Fruit fly (Drosophila melanogaster) ovary, adult (tissue): ENCODE data around the gene zye.

Experiments used
- CG17801 ChIP-seq: fragments of 200-800 bp; optimal IDR thresholded peaks from 2 replicates; lab custom pipeline; 2019; ENCODE audit warnings: missing biosample characterization, mild to moderate bottlenecking, missing genetic modification characterization, moderate library complexity; ENCODE audit not compliant: partially characterized antibody

Gene zye

DNA sequence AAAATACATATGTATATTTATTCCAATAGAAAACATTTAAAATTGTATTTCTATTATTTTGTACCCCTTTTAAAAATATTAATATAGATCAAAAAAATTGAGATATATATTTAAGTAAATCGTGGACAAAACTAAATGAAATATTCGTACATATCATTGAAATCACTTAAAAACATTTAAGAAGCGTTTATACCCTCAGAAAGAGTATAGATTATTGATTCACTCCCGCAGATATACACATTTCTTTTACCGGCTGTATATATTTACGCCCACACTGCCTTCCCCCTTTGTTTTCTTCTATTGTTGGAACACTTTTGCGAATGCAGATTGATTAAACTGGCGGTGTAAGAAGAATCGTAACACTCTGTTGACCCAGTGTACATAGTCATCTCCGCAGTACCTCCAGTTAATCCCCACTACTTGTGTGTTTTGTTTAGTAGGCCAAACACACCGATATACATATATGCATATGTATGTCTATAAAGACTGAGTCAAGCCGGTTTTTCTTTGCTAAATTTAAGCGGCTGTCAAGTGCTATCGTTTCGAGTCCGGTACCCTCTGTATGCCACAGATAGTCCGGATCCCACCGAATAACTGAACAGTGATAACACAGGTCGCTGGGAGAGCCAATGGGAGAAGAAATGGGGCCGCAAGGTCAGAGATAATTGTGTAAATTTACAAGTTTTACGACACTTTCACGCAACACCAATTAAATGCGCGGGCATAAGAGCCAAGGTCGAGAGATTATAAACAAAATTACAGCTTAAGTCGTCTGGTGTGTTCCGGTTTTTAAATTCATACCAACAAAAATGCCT lies 58.3 kb downstream of the zye start:
- no peak for TF ChIP-seq CG17801 (GFP tag; lab: Kevin White, UChicago)

DNA sequence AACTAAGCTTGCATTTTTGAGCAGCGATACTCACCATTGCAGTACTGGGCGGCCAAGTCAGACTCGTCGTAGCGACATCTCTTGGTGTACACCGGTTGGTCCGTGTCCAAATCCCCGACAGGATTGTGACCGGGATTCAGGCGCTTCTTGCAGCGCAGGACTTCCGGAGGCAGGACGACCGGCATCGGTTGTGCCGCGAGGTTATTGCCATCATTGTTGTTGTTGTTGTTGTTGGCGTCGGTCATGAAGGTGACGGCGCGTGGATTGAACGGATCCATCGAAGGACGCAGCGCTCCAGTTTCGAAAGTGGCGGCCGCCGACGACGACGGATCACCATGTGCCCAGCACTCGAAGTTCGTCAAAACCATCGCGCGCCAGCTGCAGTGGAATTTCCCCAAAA lies 59.2 kb downstream of the zye start:
- TF ChIP-seq CG17801 (GFP tag; lab: Kevin White, UChicago) = no peak

DNA sequence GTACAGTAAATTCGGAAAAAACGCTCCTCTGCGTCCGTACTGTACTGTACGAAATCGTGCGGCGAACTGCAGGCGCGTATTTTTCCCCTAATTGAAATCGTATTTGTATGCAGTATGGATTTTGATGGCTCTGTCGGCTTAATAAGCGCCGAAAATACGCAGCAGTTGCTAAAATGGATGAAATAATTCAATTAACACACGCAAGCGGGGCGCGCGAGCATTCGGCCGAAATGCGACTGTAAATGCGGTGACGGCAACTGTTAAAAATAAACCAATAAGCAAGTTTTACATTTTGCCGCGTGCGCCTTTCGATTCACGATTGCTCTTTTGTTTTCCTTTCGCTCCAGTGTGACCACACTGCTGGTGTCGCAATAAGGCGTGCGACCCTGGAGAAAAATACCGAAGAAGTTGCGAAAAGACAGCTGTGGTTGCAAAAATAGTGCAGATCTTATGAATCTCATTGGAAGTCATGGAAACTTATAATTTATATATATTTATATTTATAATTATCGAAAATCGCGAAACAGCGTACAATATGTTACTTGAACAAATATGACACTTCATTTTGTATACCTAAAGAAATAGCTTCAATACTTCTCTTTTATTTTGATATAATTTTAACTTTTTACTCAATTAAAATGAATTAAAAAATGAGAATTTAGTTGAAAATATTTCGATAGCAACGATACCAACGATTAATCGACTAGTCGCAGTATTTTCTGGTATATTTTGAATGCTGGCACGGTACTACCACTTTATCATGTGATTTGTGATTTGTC lies 59.8 kb downstream of the zye start, which contains the start of the genes CG32428 and CG5969:
TSS of gene CG32428 (minus strand) at position 703 of the 779 bp plus-strand sequence.
TSS of gene CG5969 (plus strand) at position 763 of the 779 bp plus-strand sequence.
- TF ChIP-seq CG17801 (GFP tag; lab: Kevin White, UChicago) = peak; percentile 24
